Fruit fly (Drosophila melanogaster): Measurements from ENCODE around the gene CG9119.

Gene CG9119

dm6 chr3L:1188936-1189659 lies 15.5 kb downstream of the CG9119 start, which contains the start of gene CG13912 (continued):
- TF ChIP-seq kay (GFP tag; optimal IDR thresholded peaks at IDR 0.05) (peak; percentile 44), dan (GFP tag; IDR thresholded peaks at IDR 0.05) (no peak), dimm (GFP tag; IDR thresholded peaks at IDR 0.05) (no peak), CG6175 (GFP tag; IDR thresholded peaks at IDR 0.05) (no peak), amos (GFP tag; IDR thresholded peaks at IDR 0.05; ENCODE audit: partially characterized antibody) (peak; percentile 48; the same call in 1 of the 2 replicates), repo (GFP tag; optimal IDR thresholded peaks at IDR 0.05) (no peak), CG1233 (GFP tag; optimal IDR thresholded peaks at IDR 0.05) (no peak), lab (GFP tag; optimal IDR thresholded peaks at IDR 0.05) (peak; percentile 35), abd-A (tag; optimal IDR thresholded peaks at IDR 0.05) (no peak), crp (GFP tag; optimal IDR thresholded peaks at IDR 0.05) (no peak), CG1602 (GFP tag; optimal IDR thresholded peaks at IDR 0.05) (no peak), Lpt (GFP tag; optimal IDR thresholded peaks at IDR 0.05) (no peak), CG18599 (GFP tag; optimal IDR thresholded peaks at IDR 0.05) (no peak), tx (GFP tag; optimal IDR thresholded peaks at IDR 0.05) (no peak), CG34224 (GFP tag; IDR thresholded peaks at IDR 0.05; ENCODE audit: partially characterized antibody) (no peak), CG12219 (GFP tag; optimal IDR thresholded peaks at IDR 0.05) (peak; percentile 35), CG32532 (GFP tag; IDR thresholded peaks at IDR 0.05) (no peak), crc (GFP tag; optimal IDR thresholded peaks at IDR 0.05) (no peak), zen (tag; optimal IDR thresholded peaks at IDR 0.05) (no peak), vnd (GFP tag; IDR thresholded peaks at IDR 0.05; ENCODE audit: partially characterized antibody) (no peak), CG11696 (GFP tag; IDR thresholded peaks at IDR 0.05) (no peak), H2.0 (GFP tag; IDR thresholded peaks at IDR 0.05) (no peak), Hr39 (optimal IDR thresholded peaks at IDR 0.05) (no peak), CTCF (GFP tag; optimal IDR thresholded peaks at IDR 0.05) (peak; percentile 86), CG11723 (GFP tag; optimal IDR thresholded peaks at IDR 0.05) (no peak), CG13894 (tag; optimal IDR thresholded peaks at IDR 0.05) (no peak), C15 (GFP tag; IDR thresholded peaks at IDR 0.05) (no peak), CG12236 (GFP tag; optimal IDR thresholded peaks at IDR 0.05) (no peak), Stat92E (GFP tag; optimal IDR thresholded peaks at IDR 0.05) (no peak), sna (GFP tag; IDR thresholded peaks at IDR 0.05; ENCODE audit: partially characterized antibody) (no peak; the same call in 1 of the 2 replicates), Chrac-16 (GFP tag; optimal IDR thresholded peaks at IDR 0.05) (no peak), Dip3 (GFP tag; optimal IDR thresholded peaks at IDR 0.05) (no peak), dpn (GFP tag; optimal IDR thresholded peaks at IDR 0.05) (peak; percentile 7 to 17), chn (GFP tag; optimal IDR thresholded peaks at IDR 0.05) (no peak), pnt (GFP tag; optimal IDR thresholded peaks at IDR 0.05) (no peak), CG3281 (GFP tag; optimal IDR thresholded peaks at IDR 0.05) (no peak), pho (GFP tag; optimal IDR thresholded peaks at IDR 0.05) (no peak), Xbp1 (GFP tag; optimal IDR thresholded peaks at IDR 0.05) (no peak), Six4 (GFP tag; optimal IDR thresholded peaks at IDR 0.05) (no peak), ERR (GFP tag; optimal IDR thresholded peaks at IDR 0.05) (no peak), da (GFP tag; optimal IDR thresholded peaks at IDR 0.05) (no peak), jumu (GFP tag; optimal IDR thresholded peaks at IDR 0.05) (no peak), GATAe (GFP tag; conservative IDR thresholded peaks at IDR 0.05) (peak; percentile 49), z (GFP tag; IDR thresholded peaks at IDR 0.05) (no peak), Elba2 (GFP tag; optimal IDR thresholded peaks at IDR 0.05) (no peak), ATbp (GFP tag; optimal IDR thresholded peaks at IDR 0.05) (no peak), fru (optimal IDR thresholded peaks at IDR 0.05) (no peak), Oli (tag; optimal IDR thresholded peaks at IDR 0.05) (no peak), tgo (GFP tag; IDR thresholded peaks at IDR 0.05) (no peak), CG31365 (tag; optimal IDR thresholded peaks at IDR 0.05) (peak; percentile 76), scrt (GFP tag; optimal IDR thresholded peaks at IDR 0.05) (no peak), CG11085 (GFP tag; IDR thresholded peaks at IDR 0.05) (no peak)
